Fruit fly (Drosophila melanogaster) S2 (cell line): Measurements from ENCODE around the gene CG14693.

Experiments
- CG8478 ChIP-seq: fragments of >200 bp; optimal IDR thresholded peaks from 2 replicates; lab custom pipeline; 2018
- CTCF ChIP-seq, 2 experiments: fragments of >200 bp; optimal IDR thresholded peaks; 2 replicates each; lab custom pipeline; 2018

- TF ChIP-seq CG8478 (no peak), CTCF (optimal IDR thresholded peaks at IDR 0.05; lab: Kevin White, UChicago) (no peak)
Measured at dm6 chr3R:10780161-10780560, 34.7 kb downstream of the CG14693 start.
